Fruit fly (Drosophila melanogaster) whole organism, wandering third instar larva: ENCODE measurements around the gene Gcn2.

Source experiments
- Abd-B ChIP-seq: fragments of >200 bp; optimal IDR thresholded peaks from 2 replicates; lab custom pipeline; 2017; ENCODE audit warnings: missing biosample characterization, missing genetic modification characterization
- CG32264 ChIP-seq: fragments of 200-800 bp; sonication (Bioruptor generic); optimal IDR thresholded peaks from 2 replicates; lab custom pipeline; 2016; ENCODE audit warnings: missing biosample characterization, missing genetic modification characterization
- CG9705 ChIP-seq: fragments of 200-800 bp; sonication (Bioruptor generic); optimal IDR thresholded peaks from 2 replicates; lab custom pipeline; 2018; ENCODE audit warnings: missing biosample characterization, mild to moderate bottlenecking, missing genetic modification characterization
- CrebA ChIP-seq: fragments of 200-800 bp; sonication (Bioruptor generic); optimal IDR thresholded peaks from 2 replicates; lab custom pipeline; 2016; ENCODE audit warnings: missing biosample characterization, mild to moderate bottlenecking, missing genetic modification characterization, borderline replicate concordance
- Dfd ChIP-seq: fragments of >200 bp; optimal IDR thresholded peaks from 2 replicates; lab custom pipeline; 2017; ENCODE audit warnings: missing biosample characterization, missing genetic modification characterization
- Dif ChIP-seq: fragments of 200-275, 200-300 bp; sonication (Bioruptor generic); optimal IDR thresholded peaks from 2 replicates; lab custom pipeline; 2018; ENCODE audit warnings: missing biosample characterization, missing genetic modification characterization; ENCODE audit not compliant: partially characterized antibody
- GATAd ChIP-seq: sonication (Bioruptor generic); optimal IDR thresholded peaks from 2 replicates; lab custom pipeline; 2016; ENCODE audit warnings: missing biosample characterization, missing genetic modification characterization
- HLH106 ChIP-seq: fragments of 200-800 bp; optimal IDR thresholded peaks from 3 replicates; lab custom pipeline; 2019; ENCODE audit warnings: missing biosample characterization, mild to moderate bottlenecking, missing genetic modification characterization, moderate library complexity
- Hnf4 ChIP-seq: fragments of 200-800 bp; sonication (Bioruptor generic); optimal IDR thresholded peaks from 2 replicates; lab custom pipeline; 2016; ENCODE audit warnings: missing biosample characterization, mild to moderate bottlenecking, missing genetic modification characterization
- Hr83 ChIP-seq: fragments of 200-300 bp; sonication (Bioruptor generic); optimal IDR thresholded peaks from 2 replicates; lab custom pipeline; 2016; ENCODE audit warnings: missing biosample characterization, mild to moderate bottlenecking, missing genetic modification characterization, moderate library complexity; ENCODE audit not compliant: poor library complexity, severe bottlenecking
- Jra ChIP-seq: sonication (Bioruptor generic); optimal IDR thresholded peaks from 2 replicates; lab custom pipeline; 2016; ENCODE audit warnings: missing biosample characterization, missing genetic modification characterization
- Mio ChIP-seq: sonication (Bioruptor generic); optimal IDR thresholded peaks from 2 replicates; lab custom pipeline; 2016; ENCODE audit warnings: missing biosample characterization, missing genetic modification characterization
- Myc ChIP-seq: fragments of >200 bp; optimal IDR thresholded peaks from 2 replicates; lab custom pipeline; 2017
- OdsH ChIP-seq: fragments of 200-800 bp; sonication (Bioruptor generic); optimal IDR thresholded peaks from 2 replicates; lab custom pipeline; 2016; ENCODE audit warnings: missing biosample characterization, mild to moderate bottlenecking, missing genetic modification characterization
- Rel ChIP-seq, 2 experiments: fragments of 200-800 bp; sonication (Bioruptor generic) in 1 of 2; optimal IDR thresholded peaks; 2 replicates in 1 of 2; 3 replicates in 1 of 2; lab custom pipeline; 2016 to 2019; ENCODE audit warnings: mild to moderate bottlenecking in 2 of 2, missing biosample characterization in 2 of 2, missing genetic modification characterization in 2 of 2, moderate library complexity in 1 of 2
- Sp1 ChIP-seq: fragments of 200-800 bp; sonication (Bioruptor generic); optimal IDR thresholded peaks from 3 replicates; lab custom pipeline; 2019; ENCODE audit warnings: missing biosample characterization, mild to moderate bottlenecking, missing genetic modification characterization, moderate library complexity
- Vsx2 ChIP-seq: fragments of 200-300, 225-300 bp; sonication (Bioruptor generic); optimal IDR thresholded peaks from 2 replicates; lab custom pipeline; 2018; ENCODE audit warnings: missing biosample characterization, missing genetic modification characterization; ENCODE audit not compliant: partially characterized antibody
- br ChIP-seq: fragments of 200-800 bp; sonication (Bioruptor generic); optimal IDR thresholded peaks from 2 replicates; lab custom pipeline; 2016; ENCODE audit warnings: missing biosample characterization, missing genetic modification characterization
- brk ChIP-seq: fragments of 200-800 bp; sonication (Bioruptor generic); optimal IDR thresholded peaks from 2 replicates; lab custom pipeline; 2016; ENCODE audit warnings: missing biosample characterization, mild to moderate bottlenecking, missing genetic modification characterization
- dl ChIP-seq, 2 experiments: fragments of 175-275, 200-275 bp in 1 of 2; fragments of 200-275 bp in 1 of 2; sonication (Bioruptor generic); optimal IDR thresholded peaks; lab custom pipeline; 2018; ENCODE audit warnings: mild to moderate bottlenecking in 2 of 2, missing biosample characterization in 2 of 2, missing genetic modification characterization in 2 of 2, moderate library complexity in 2 of 2; ENCODE audit not compliant: partially characterized antibody in 2 of 2, insufficient read depth in 1 of 2
- dmrt93B ChIP-seq: fragments of 200-800 bp; sonication (Bioruptor generic); optimal IDR thresholded peaks from 2 replicates; lab custom pipeline; 2018; ENCODE audit warnings: missing biosample characterization, mild to moderate bottlenecking, missing genetic modification characterization
- dsf ChIP-seq: sonication (Bioruptor generic); optimal IDR thresholded peaks from 2 replicates; lab custom pipeline; 2016; ENCODE audit warnings: missing biosample characterization, missing genetic modification characterization, borderline replicate concordance
- ey ChIP-seq: fragments of 200-800 bp; sonication (Bioruptor generic); optimal IDR thresholded peaks from 2 replicates; lab custom pipeline; 2016; ENCODE audit warnings: missing biosample characterization, missing genetic modification characterization
- foxo ChIP-seq, 2 experiments: fragments of 200-800 bp; sonication (Bioruptor generic); optimal IDR thresholded peaks; 2 replicates in 1 of 2; 3 replicates in 1 of 2; lab custom pipeline; 2016 to 2017; ENCODE audit warnings: missing biosample characterization in 2 of 2, missing genetic modification characterization in 2 of 2
- fru ChIP-seq: fragments of 200-800 bp; sonication (Bioruptor generic); optimal IDR thresholded peaks from 3 replicates; lab custom pipeline; 2016; ENCODE audit warnings: missing biosample characterization, mild to moderate bottlenecking, missing genetic modification characterization
- h ChIP-seq: fragments of 200-800 bp; sonication (Bioruptor generic); optimal IDR thresholded peaks from 3 replicates; lab custom pipeline; 2016; ENCODE audit warnings: missing biosample characterization, mild to moderate bottlenecking, missing genetic modification characterization
- lola ChIP-seq: fragments of >200 bp; optimal IDR thresholded peaks from 2 replicates; lab custom pipeline; 2017; ENCODE audit warnings: missing biosample characterization, missing genetic modification characterization
- pan ChIP-seq: fragments of >200 bp; optimal IDR thresholded peaks from 2 replicates; lab custom pipeline; 2017
- psq ChIP-seq: fragments of 200-800 bp; sonication (Bioruptor generic); optimal IDR thresholded peaks from 3 replicates; lab custom pipeline; 2017; ENCODE audit warnings: missing biosample characterization, mild to moderate bottlenecking, missing genetic modification characterization, moderate library complexity
- rgr ChIP-seq: fragments of 200-800 bp; sonication (Bioruptor generic); optimal IDR thresholded peaks from 3 replicates; lab custom pipeline; 2016; ENCODE audit warnings: missing biosample characterization, mild to moderate bottlenecking, missing genetic modification characterization
- sage ChIP-seq: fragments of 200-800 bp; sonication (Bioruptor generic); optimal IDR thresholded peaks from 2 replicates; lab custom pipeline; 2016; ENCODE audit warnings: missing biosample characterization, mild to moderate bottlenecking, missing genetic modification characterization
- sv ChIP-seq: fragments of 200-800 bp; sonication (Bioruptor generic); optimal IDR thresholded peaks from 3 replicates; lab custom pipeline; 2016; ENCODE audit warnings: missing biosample characterization, missing genetic modification characterization
- usp ChIP-seq: fragments of >200 bp; optimal IDR thresholded peaks from 2 replicates; lab custom pipeline; 2017; ENCODE audit warnings: missing biosample characterization, missing genetic modification characterization
- woc ChIP-seq: sonication (Bioruptor generic); optimal IDR thresholded peaks from 2 replicates; lab custom pipeline; 2016; ENCODE audit warnings: missing biosample characterization, mild to moderate bottlenecking, missing genetic modification characterization

Gcn2 gene

DNA sequence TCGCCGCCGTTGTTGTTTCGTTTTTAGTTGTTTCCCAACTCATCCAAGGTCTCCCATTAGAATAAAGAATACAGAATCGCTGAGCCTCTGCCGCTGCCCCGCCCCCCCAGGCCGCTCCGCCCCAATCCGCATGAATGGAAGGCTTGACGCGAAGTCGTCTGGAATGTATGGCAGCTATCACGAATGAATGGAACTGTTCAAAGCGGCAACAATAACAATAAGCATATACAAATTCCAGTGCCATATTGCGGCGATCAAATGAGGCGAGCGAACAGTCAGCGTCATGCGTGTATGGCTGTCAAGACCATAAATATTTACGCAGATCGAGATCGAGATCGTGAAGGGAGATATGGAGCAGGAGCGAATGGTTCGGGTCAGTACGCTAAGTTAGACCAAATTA lies 25.2 kb downstream of the Gcn2 start:
- TF ChIP-seq br (no peak), Sp1 (GFP tag; lab: Kevin White, UChicago) (no peak), brk (GFP tag; lab: Kevin White, UChicago) (no peak), woc (no peak), Dfd (GFP tag; lab: Kevin White, UChicago) (no peak), Hnf4 (GFP tag; lab: Kevin White, UChicago) (no peak), lola (GFP tag; lab: Kevin White, UChicago) (no peak)

DNA sequence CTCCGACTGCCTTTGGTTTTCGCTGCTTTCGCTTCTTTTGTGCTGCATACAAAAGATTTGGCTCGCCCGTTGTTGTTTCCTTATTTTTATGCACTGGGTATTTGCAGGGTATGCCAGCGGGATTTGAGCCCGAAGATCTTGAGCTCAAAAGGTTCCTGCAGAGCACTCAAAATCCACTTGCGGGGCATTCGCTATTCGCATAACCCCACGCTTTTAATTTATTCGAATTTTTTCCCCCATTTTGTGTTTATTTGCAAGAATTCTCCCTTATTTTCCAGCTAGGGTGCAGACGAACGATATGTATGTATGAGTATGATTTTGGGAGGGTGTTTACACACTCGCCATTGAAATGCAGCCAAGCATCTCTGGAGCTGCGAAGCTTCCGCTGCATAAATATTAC lies 26.5 kb downstream of the Gcn2 start:
- TF ChIP-seq dl (GFP tag; optimal IDR thresholded peaks at IDR 0.05; lab: Kevin White, UChicago; ENCODE audit: insufficient read depth in 1 of 2, partially characterized antibody in 2 of 2) = no peak
- TF ChIP-seq Jra (GFP tag; lab: Kevin White, UChicago) = no peak
- TF ChIP-seq fru (GFP tag; lab: Kevin White, UChicago) = peak; percentile 46
- TF ChIP-seq h = peak; percentile 9
- peak in 1 of 2 experiments; percentile 28 for TF ChIP-seq foxo (GFP tag; optimal IDR thresholded peaks at IDR 0.05; lab: Kevin White, UChicago)
- peak; percentile 31 for TF ChIP-seq ey (GFP tag; lab: Kevin White, UChicago)
- TF ChIP-seq pan = no peak
- TF ChIP-seq CrebA (GFP tag; lab: Kevin White, UChicago) = no peak
- TF ChIP-seq woc = peak; percentile 68
- no peak for TF ChIP-seq brk (GFP tag; lab: Kevin White, UChicago)
- peak; percentile 23 for TF ChIP-seq OdsH (GFP tag; lab: Kevin White, UChicago)
- TF ChIP-seq CG32264 (GFP tag; lab: Kevin White, UChicago) = no peak
- peak; percentile 21 for TF ChIP-seq rgr (GFP tag; lab: Kevin White, UChicago)
- no peak for TF ChIP-seq CG9705
- TF ChIP-seq dmrt93B (GFP tag; lab: Kevin White, UChicago) = no peak
- TF ChIP-seq Vsx2 (GFP tag; lab: Kevin White, UChicago) = no peak

DNA sequence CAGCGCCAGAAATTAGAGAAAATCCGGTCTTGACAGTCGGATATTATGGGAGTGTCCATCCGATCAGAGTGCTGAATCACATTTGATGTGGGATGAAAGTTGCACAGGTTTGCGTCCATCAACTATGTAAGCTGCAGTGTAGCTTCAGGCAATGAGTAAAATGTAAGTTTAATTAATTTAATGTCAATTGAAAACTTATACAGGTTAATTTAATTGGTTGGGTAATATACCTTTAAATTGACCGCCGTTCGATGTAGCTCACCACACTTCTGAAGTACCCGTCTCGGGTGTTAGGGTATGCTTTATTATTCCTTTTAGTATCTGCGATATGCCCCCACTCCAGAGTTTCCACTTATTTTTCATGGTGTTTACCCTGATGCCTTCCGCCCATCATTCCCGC lies 29.0 kb downstream of the Gcn2 start:
- TF ChIP-seq usp (no peak), Abd-B (GFP tag; lab: Kevin White, UChicago) (no peak), psq (GFP tag; lab: Kevin White, UChicago) (no peak), Myc (no peak), HLH106 (tag; lab: Kevin White, UChicago) (peak; percentile 6), foxo (GFP tag; optimal IDR thresholded peaks at IDR 0.05; lab: Kevin White, UChicago) (peak in 1 of 2 experiments; percentile 3), fru (GFP tag; lab: Kevin White, UChicago) (peak; percentile 15), Hnf4 (GFP tag; lab: Kevin White, UChicago) (no peak), OdsH (GFP tag; lab: Kevin White, UChicago) (peak; percentile 9), ey (GFP tag; lab: Kevin White, UChicago) (peak; percentile 14), lola (GFP tag; lab: Kevin White, UChicago) (no peak), CG32264 (GFP tag; lab: Kevin White, UChicago) (no peak), Sp1 (GFP tag; lab: Kevin White, UChicago) (no peak), GATAd (no peak), Hr83 (GFP tag; lab: Kevin White, UChicago) (no peak), rgr (GFP tag; lab: Kevin White, UChicago) (peak; percentile 24), h (peak; percentile 34)
- TF ChIP-seq, all 38 proteins: peak for 7

DNA sequence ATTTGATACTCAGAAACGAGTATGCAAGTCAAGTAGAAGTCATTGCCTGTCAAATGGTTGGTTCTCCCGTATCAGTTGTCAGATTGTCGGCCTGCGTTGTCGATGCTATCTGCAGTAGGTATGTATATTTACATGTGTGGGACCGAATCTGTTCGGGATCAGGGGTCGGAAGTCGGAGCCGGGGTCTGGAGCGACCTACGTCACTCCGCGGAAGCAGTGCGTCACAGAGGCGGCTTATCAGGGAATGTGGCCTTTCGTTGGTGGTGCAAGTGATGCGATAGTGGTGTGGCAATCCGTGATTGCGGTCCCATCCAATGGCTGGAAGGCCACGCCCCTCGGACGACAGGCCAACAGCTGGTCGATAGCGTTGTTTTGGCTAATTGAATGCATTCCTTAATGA lies 40.2 kb downstream of the Gcn2 start:
- TF ChIP-seq Rel (GFP tag; optimal IDR thresholded peaks at IDR 0.05; lab: Kevin White, UChicago) (no peak), Rel (tag; optimal IDR thresholded peaks at IDR 0.05; lab: Kevin White, UChicago) (peak; percentile 23), psq (GFP tag; lab: Kevin White, UChicago) (no peak), CrebA (GFP tag; lab: Kevin White, UChicago) (peak; percentile 11), sage (GFP tag; lab: Kevin White, UChicago) (no peak), Dfd (GFP tag; lab: Kevin White, UChicago) (no peak), Hnf4 (GFP tag; lab: Kevin White, UChicago) (no peak), Myc (no peak), sv (no peak), CG32264 (GFP tag; lab: Kevin White, UChicago) (no peak), HLH106 (tag; lab: Kevin White, UChicago) (no peak), Mio (GFP tag; lab: Kevin White, UChicago) (no peak), br (no peak), pan (no peak), Dif (no peak), Hr83 (GFP tag; lab: Kevin White, UChicago) (no peak), dsf (GFP tag; lab: Kevin White, UChicago) (no peak)
